Worm (Caenorhabditis elegans) whole organism, L3 larva: Measurements from ENCODE around the gene sdz-16.

Experiments used
- egl-27 ChIP-seq: sonication (generic microtip); optimal IDR thresholded peaks from 4 replicates; lab custom pipeline; 2017; ENCODE audit warnings: missing biosample characterization, missing genetic modification reagents, missing genetic modification characterization
- elt-1 ChIP-seq: fragments of 150-350 bp; optimal IDR thresholded peaks from 2 replicates; lab custom pipeline; 2014; ENCODE audit warnings: missing biosample characterization, missing genetic modification characterization
- fkh-10 ChIP-seq: sonication (generic microtip); optimal IDR thresholded peaks from 2 replicates; lab custom pipeline; 2017; ENCODE audit warnings: missing biosample characterization, missing genetic modification reagents, missing genetic modification characterization
- nhr-11 ChIP-seq: fragments of 150-350 bp; optimal IDR thresholded peaks from 2 replicates; lab custom pipeline; 2014; ENCODE audit warnings: missing biosample characterization, missing genetic modification characterization
- nhr-23 ChIP-seq: fragments of 150-350 bp; optimal IDR thresholded peaks from 2 replicates; lab custom pipeline; 2014; ENCODE audit warnings: missing biosample characterization, missing genetic modification reagents, missing genetic modification characterization
- nhr-25 ChIP-seq: sonication (generic microtip); optimal IDR thresholded peaks from 2 replicates; lab custom pipeline; 2017; ENCODE audit warnings: missing biosample characterization, missing genetic modification characterization
- unc-39 ChIP-seq: sonication (generic microtip); optimal IDR thresholded peaks from 4 replicates; lab custom pipeline; 2017; ENCODE audit warnings: missing biosample characterization, missing genetic modification characterization
- unc-62 ChIP-seq: fragments of 150-350 bp; sonication (generic microtip); optimal IDR thresholded peaks from 4 replicates; lab custom pipeline; 2014; ENCODE audit warnings: missing biosample characterization, missing genetic modification reagents, missing genetic modification characterization

ce11 chrV:17344876-17345275 is 17.1 kb upstream of the sdz-16 start, which contains the start of the genes fbxa-188 and fbxa-189:
- no peak for TF ChIP-seq unc-39 (tag; lab: Kevin White, UChicago)
- TF ChIP-seq fkh-10 (GFP tag; lab: Kevin White, UChicago): no peak
- no peak for TF ChIP-seq nhr-11 (tag; lab: Kevin White, UChicago)
- no peak for TF ChIP-seq unc-62 (GFP tag; lab: Kevin White, UChicago)
- TF ChIP-seq nhr-25 (tag; lab: Kevin White, UChicago): no peak
- TF ChIP-seq nhr-23: no peak
- TF ChIP-seq egl-27 (tag; lab: Kevin White, UChicago): no peak
- no peak for TF ChIP-seq elt-1 (tag; lab: Kevin White, UChicago)
